Fruit fly (Drosophila melanogaster): ENCODE results near the gene Col4a1.

Gene Col4a1

DNA sequence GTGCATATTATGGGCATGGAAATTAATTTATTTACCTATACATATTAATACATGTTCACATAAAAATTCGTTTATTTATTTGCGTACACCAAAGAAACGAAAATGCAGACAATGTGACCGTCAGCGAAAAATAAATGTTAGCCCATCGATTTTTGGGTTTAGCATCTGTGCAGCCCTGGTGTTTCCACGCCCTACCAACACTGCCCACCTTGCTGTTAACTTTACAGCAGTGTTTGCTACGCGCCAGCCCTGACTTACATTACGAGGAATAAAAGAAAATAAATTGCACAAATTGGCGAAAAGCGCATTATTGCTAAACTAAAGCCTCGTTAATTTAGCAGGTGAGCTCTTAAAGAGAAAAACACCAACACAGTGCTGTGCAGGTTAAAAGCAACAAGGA lies 13.6 kb downstream of the Col4a1 start, which contains the start of the genes CG33995, CG44000 and CG44001:
Gene CG33995, plus strand, starts transcription at position 228 of the 400 bp plus-strand sequence.
Gene CG44000, plus strand, starts transcription at position 228 of the 400 bp plus-strand sequence.
Gene CG44001, plus strand, starts transcription at position 228 of the 400 bp plus-strand sequence.
- no peak for TF ChIP-seq h (optimal IDR thresholded peaks at IDR 0.05)
- TF ChIP-seq psq (optimal IDR thresholded peaks at IDR 0.05): no peak
- no peak for TF ChIP-seq Myc (optimal IDR thresholded peaks at IDR 0.05)
- TF ChIP-seq Sin3A (optimal IDR thresholded peaks at IDR 0.05): no peak
- TF ChIP-seq insv (optimal IDR thresholded peaks at IDR 0.05): no peak
- TF ChIP-seq ttk (optimal IDR thresholded peaks at IDR 0.05): no peak

- TF ChIP-seq psq (optimal IDR thresholded peaks at IDR 0.05) (no peak), ttk (optimal IDR thresholded peaks at IDR 0.05) (no peak), h (optimal IDR thresholded peaks at IDR 0.05) (no peak), Sin3A (optimal IDR thresholded peaks at IDR 0.05) (no peak), Myc (optimal IDR thresholded peaks at IDR 0.05) (no peak), insv (optimal IDR thresholded peaks at IDR 0.05) (no peak)
These were observed 14.2 kb downstream of the Col4a1 start for dm6 chr2L:5043495-5044146.

DNA sequence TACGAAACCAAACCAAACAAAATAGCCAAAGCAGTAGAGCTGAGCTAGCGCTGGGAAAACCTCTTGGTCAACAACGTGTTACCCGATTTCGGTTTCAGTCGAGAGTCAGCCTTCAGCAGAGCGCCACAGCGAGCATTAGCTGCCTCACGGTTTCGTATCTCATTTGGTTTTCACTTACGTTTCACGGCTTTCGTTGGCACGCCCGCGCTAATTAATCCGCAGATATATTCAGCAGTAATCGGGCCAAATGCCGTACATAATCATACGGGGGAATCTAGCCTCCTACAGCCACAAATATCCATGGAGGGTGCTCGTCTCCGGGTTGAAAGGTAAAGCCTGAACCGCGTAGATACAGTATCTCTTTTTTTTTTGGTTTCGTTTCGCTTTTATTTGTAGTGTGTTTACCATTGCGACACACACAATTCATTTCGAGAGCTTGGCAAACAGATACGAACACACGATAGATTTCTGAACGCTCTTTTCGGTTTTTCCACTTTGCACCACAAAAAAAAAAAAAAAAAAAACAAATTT lies 15.0 kb downstream of the Col4a1 start, which contains the start of gene CG31650:
Gene CG31650, minus strand, starts transcription at position 352 of the 531 bp plus-strand sequence.
- no peak for TF ChIP-seq ttk (optimal IDR thresholded peaks at IDR 0.05)
- TF ChIP-seq Myc (optimal IDR thresholded peaks at IDR 0.05): no peak
- TF ChIP-seq insv (optimal IDR thresholded peaks at IDR 0.05): no peak
- TF ChIP-seq Sin3A (optimal IDR thresholded peaks at IDR 0.05): no peak
- no peak for TF ChIP-seq psq (optimal IDR thresholded peaks at IDR 0.05)
- TF ChIP-seq h (optimal IDR thresholded peaks at IDR 0.05): no peak

- no peak for TF ChIP-seq Sin3A (optimal IDR thresholded peaks at IDR 0.05)
- TF ChIP-seq ttk (optimal IDR thresholded peaks at IDR 0.05): no peak
- no peak for TF ChIP-seq h (optimal IDR thresholded peaks at IDR 0.05)
- TF ChIP-seq Myc (optimal IDR thresholded peaks at IDR 0.05): no peak
- TF ChIP-seq psq (optimal IDR thresholded peaks at IDR 0.05): no peak
- TF ChIP-seq insv (optimal IDR thresholded peaks at IDR 0.05): no peak
These were observed 15.6 kb downstream of the Col4a1 start for dm6 chr2L:5044892-5045619.

- TF ChIP-seq ttk (optimal IDR thresholded peaks at IDR 0.05) (no peak), h (optimal IDR thresholded peaks at IDR 0.05) (no peak), Sin3A (optimal IDR thresholded peaks at IDR 0.05) (no peak), insv (optimal IDR thresholded peaks at IDR 0.05) (no peak)
These were observed 16.9 kb downstream of the Col4a1 start for dm6 chr2L:5046261-5046660.

DNA sequence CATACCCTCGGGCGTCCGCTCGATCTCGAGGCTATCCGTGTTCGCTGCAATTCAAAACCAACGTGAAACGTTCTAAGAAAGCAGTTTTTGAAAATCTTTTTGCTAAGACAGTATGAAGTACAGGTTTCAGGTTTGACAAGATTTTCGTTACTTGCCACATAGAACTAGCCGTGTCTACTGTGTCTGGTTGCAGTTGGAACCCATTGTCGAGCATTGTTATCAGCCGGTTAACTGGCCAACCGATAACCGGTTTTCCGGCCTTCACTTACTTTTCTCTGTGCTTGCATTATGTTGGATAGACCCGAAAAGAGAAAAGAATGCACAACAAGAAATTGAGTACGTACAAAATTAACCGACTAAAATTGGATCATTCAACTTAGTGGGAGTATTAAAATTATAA lies 20.6 kb downstream of the Col4a1 start:
- TF ChIP-seq Myc (optimal IDR thresholded peaks at IDR 0.05): no peak
- TF ChIP-seq insv (optimal IDR thresholded peaks at IDR 0.05): no peak

- no peak for TF ChIP-seq h (optimal IDR thresholded peaks at IDR 0.05)
- no peak for TF ChIP-seq ttk (optimal IDR thresholded peaks at IDR 0.05)
- no peak for TF ChIP-seq Sin3A (optimal IDR thresholded peaks at IDR 0.05)
These were observed 21.4 kb downstream of the Col4a1 start, which contains the start of gene CG9121 for dm6 chr2L:5050825-5051224. TSS of gene CG9121 (minus strand) at chr2L:5051062.

DNA sequence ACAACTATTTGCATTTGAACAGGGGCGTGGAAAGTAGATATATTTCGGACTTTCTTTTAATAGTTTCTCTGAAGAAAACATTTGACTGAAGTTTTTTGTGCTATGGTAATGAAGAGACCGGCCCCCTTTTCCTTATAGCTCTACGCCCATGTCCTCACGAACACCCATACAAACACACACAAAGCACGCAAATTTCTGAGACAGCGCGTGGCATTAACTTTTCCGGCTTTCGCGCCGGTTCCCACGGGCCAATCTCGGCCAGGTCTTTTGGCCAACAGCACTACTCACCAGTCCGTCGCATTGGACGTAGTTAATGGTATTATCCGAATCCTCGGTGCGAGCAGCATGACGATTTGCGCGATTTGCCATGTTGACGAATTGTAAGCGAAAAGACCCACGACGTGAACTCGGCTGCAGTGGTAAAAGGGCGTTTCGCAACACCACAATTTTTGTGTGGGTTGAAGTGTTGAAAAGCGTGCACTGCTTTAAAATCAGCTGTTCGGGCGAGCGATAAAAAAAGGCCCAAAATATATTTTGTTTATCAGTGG lies 23.0 kb downstream of the Col4a1 start, which contains the start of gene senju:
Gene senju, plus strand, starts transcription at position 477 of the 548 bp plus-strand sequence.
- TF ChIP-seq psq (optimal IDR thresholded peaks at IDR 0.05): no peak
- no peak for TF ChIP-seq ttk (optimal IDR thresholded peaks at IDR 0.05)
- TF ChIP-seq Sin3A (optimal IDR thresholded peaks at IDR 0.05): no peak
- no peak for TF ChIP-seq Myc (optimal IDR thresholded peaks at IDR 0.05)
- TF ChIP-seq insv (optimal IDR thresholded peaks at IDR 0.05): no peak
- no peak for TF ChIP-seq h (optimal IDR thresholded peaks at IDR 0.05)

dm6 chr2L:5052994-5053393 lies 23.6 kb downstream of the Col4a1 start, which contains the start of gene eIF3h:
TSS of gene eIF3h (minus strand) at chr2L:5053094.
- no peak for TF ChIP-seq ttk (optimal IDR thresholded peaks at IDR 0.05)
- TF ChIP-seq psq (optimal IDR thresholded peaks at IDR 0.05): no peak
- no peak for TF ChIP-seq h (optimal IDR thresholded peaks at IDR 0.05)
- TF ChIP-seq insv (optimal IDR thresholded peaks at IDR 0.05): no peak
- TF ChIP-seq Myc (optimal IDR thresholded peaks at IDR 0.05): no peak

DNA sequence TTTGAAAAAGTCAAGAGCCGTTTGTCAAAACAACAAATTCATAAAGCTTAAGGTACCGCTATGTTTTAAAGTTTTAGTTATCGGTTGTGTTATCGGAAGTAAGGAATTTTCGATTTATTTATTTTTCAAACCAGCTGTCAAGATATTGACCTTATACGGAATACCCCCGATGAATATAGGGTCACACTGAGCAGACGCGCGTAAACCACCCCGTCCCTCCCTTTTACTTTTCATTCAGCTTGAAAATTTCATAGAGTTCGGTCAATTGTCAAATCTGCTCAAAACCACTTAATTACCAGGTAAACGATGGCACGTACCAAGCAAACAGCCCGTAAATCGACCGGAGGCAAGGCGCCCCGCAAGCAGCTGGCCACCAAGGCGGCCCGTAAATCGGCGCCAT lies 25.5 kb downstream of the Col4a1 start, which contains the start of the genes CG14036 and His3.3A:
Gene CG14036, minus strand, starts transcription at position 64 of the 400 bp plus-strand sequence.
Gene His3.3A, plus strand, starts transcription at position 106 of the 400 bp plus-strand sequence.
- TF ChIP-seq ttk (optimal IDR thresholded peaks at IDR 0.05) (no peak), insv (optimal IDR thresholded peaks at IDR 0.05) (no peak), psq (optimal IDR thresholded peaks at IDR 0.05) (no peak), Myc (optimal IDR thresholded peaks at IDR 0.05) (no peak), Sin3A (optimal IDR thresholded peaks at IDR 0.05) (no peak), h (optimal IDR thresholded peaks at IDR 0.05) (no peak)

DNA sequence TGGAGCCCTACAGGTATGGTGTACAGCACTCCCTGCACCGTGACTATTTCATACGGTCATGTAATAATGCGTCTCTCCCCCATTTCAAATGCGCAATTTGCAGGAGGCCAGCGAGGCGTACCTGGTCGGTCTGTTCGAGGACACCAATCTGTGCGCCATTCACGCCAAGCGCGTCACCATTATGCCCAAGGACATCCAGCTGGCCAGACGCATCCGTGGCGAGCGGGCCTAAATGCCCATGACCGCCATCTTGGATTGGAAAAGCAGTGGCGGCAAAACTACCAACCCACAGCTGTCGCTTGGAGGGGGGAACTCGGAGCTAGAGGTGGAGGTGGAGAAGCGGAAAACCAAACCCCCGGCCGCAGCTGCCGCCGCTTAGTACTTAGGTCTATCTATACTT lies 26.1 kb downstream of the Col4a1 start:
- no peak for TF ChIP-seq Myc (optimal IDR thresholded peaks at IDR 0.05)
- TF ChIP-seq psq (optimal IDR thresholded peaks at IDR 0.05): no peak
- TF ChIP-seq Sin3A (optimal IDR thresholded peaks at IDR 0.05): no peak
- no peak for TF ChIP-seq ttk (optimal IDR thresholded peaks at IDR 0.05)
- TF ChIP-seq insv (optimal IDR thresholded peaks at IDR 0.05): no peak

- TF ChIP-seq Sin3A (optimal IDR thresholded peaks at IDR 0.05) (no peak), psq (optimal IDR thresholded peaks at IDR 0.05) (no peak), h (optimal IDR thresholded peaks at IDR 0.05) (no peak)
These were observed 28.7 kb downstream of the Col4a1 start, which contains the start of gene Nepl3 for dm6 chr2L:5058094-5058493. TSS of gene Nepl3 (minus strand) at chr2L:5058248.

Data from Kc167 (cell line).